Worm (Caenorhabditis elegans) whole organism, L1 larva: ENCODE results near the gene ZK287.7.

ENCODE experiments used
- C16A3.4 ChIP-seq: fragments of 150-350 bp; optimal IDR thresholded peaks from 2 replicates; lab custom pipeline; 2014; ENCODE audit warnings: missing biosample characterization, missing genetic modification characterization
- F16B12.6 ChIP-seq: fragments of 150-350 bp; optimal IDR thresholded peaks from 2 replicates; lab custom pipeline; 2014; ENCODE audit warnings: missing biosample characterization, missing genetic modification characterization
- aha-1 ChIP-seq: fragments of 150-350 bp; optimal IDR thresholded peaks from 2 replicates; lab custom pipeline; 2014; ENCODE audit warnings: missing biosample characterization, missing genetic modification characterization
- aly-2 ChIP-seq: fragments of 150-350 bp; optimal IDR thresholded peaks from 2 replicates; lab custom pipeline; 2014; ENCODE audit warnings: missing biosample characterization, missing genetic modification characterization
- ama-1 ChIP-seq: fragments of 150-350 bp; optimal IDR thresholded peaks from 2 replicates; lab custom pipeline; 2014
- ceh-8 ChIP-seq: fragments of 200-800 bp; sonication (Bioruptor generic); optimal IDR thresholded peaks from 2 replicates; lab custom pipeline; 2018; ENCODE audit warnings: mild to moderate bottlenecking, missing genetic modification characterization, moderate library complexity, missing compliant biosample characterization
- ceh-82 ChIP-seq, 3 experiments: fragments of 150-350 bp in 1 of 3; sonication (generic microtip) in 2 of 3; optimal IDR thresholded peaks; 2 replicates each; lab custom pipeline; 2014 to 2017; ENCODE audit warnings: missing biosample characterization in 3 of 3, missing genetic modification characterization in 3 of 3
- ceh-88 ChIP-seq: fragments of 200-800 bp; sonication (Bioruptor generic); IDR thresholded peaks from 2 replicates; pipeline ENCODE4 v1.3.6; 2022; ENCODE audit warnings: missing genetic modification characterization, missing compliant biosample characterization
- ceh-90 ChIP-seq: sonication (generic microtip); optimal IDR thresholded peaks from 2 replicates; lab custom pipeline; 2016; ENCODE audit warnings: missing genetic modification characterization, missing compliant biosample characterization
- ces-1 ChIP-seq: fragments of 150-350 bp; optimal IDR thresholded peaks from 2 replicates; lab custom pipeline; 2014; ENCODE audit warnings: missing biosample characterization, missing genetic modification reagents, missing genetic modification characterization
- dpl-1 ChIP-seq, 3 experiments: fragments of 150-350 bp in 2 of 3; sonication (generic microtip) in 1 of 3; optimal IDR thresholded peaks; 2 replicates each; lab custom pipeline; 2014 to 2017; ENCODE audit warnings: missing biosample characterization in 3 of 3, missing genetic modification characterization in 3 of 3, missing genetic modification reagents in 3 of 3
- dsc-1 ChIP-seq: sonication (generic microtip); optimal IDR thresholded peaks from 2 replicates; lab custom pipeline; 2016; ENCODE audit warnings: mild to moderate bottlenecking, missing genetic modification characterization, missing compliant biosample characterization
- efl-1 ChIP-seq, 4 experiments: fragments of 150-350 bp; optimal IDR thresholded peaks in 3 of 4; peaks in 1 of 4; 1 replicate in 1 of 4; 2 replicates in 3 of 4; lab custom pipeline; 2014; ENCODE audit warnings: missing biosample characterization in 2 of 4, missing genetic modification characterization in 2 of 4, missing genetic modification reagents in 2 of 4
- egl-13 ChIP-seq: sonication (generic microtip); optimal IDR thresholded peaks from 2 replicates; lab custom pipeline; 2016; ENCODE audit warnings: missing genotype, missing genetic modification reagents, missing genetic modification characterization, missing compliant biosample characterization
- ets-5 ChIP-seq: fragments of 200-800 bp; sonication (Bioruptor generic); IDR thresholded peaks from 2 replicates; pipeline ENCODE4 v1.3.6; 2022; ENCODE audit warnings: missing genetic modification characterization, missing compliant biosample characterization
- fkh-8 ChIP-seq: sonication (generic microtip); optimal IDR thresholded peaks from 2 replicates; lab custom pipeline; 2016; ENCODE audit warnings: mild to moderate bottlenecking, missing genetic modification characterization, missing compliant biosample characterization
- fos-1 ChIP-seq: fragments of 150-350 bp; optimal IDR thresholded peaks from 2 replicates; lab custom pipeline; 2014; ENCODE audit warnings: missing biosample characterization, missing genetic modification characterization
- hlh-4 ChIP-seq: sonication (generic microtip); optimal IDR thresholded peaks from 2 replicates; lab custom pipeline; 2016; ENCODE audit warnings: mild to moderate bottlenecking, missing genetic modification characterization, missing compliant biosample characterization
- irx-1 ChIP-seq: sonication (generic microtip); optimal IDR thresholded peaks from 2 replicates; lab custom pipeline; 2016; ENCODE audit warnings: missing genetic modification characterization, missing compliant biosample characterization
- jun-1 ChIP-seq: fragments of 150-350 bp; optimal IDR thresholded peaks from 2 replicates; lab custom pipeline; 2014; ENCODE audit warnings: missing biosample characterization, missing genetic modification reagents, missing genetic modification characterization
- lin-13 ChIP-seq: fragments of 150-350 bp; optimal IDR thresholded peaks from 2 replicates; lab custom pipeline; 2014; ENCODE audit warnings: missing biosample characterization, missing genetic modification reagents, missing genetic modification characterization
- lin-15B ChIP-seq: fragments of 150-350 bp; sonication (generic microtip); optimal IDR thresholded peaks from 3 replicates; lab custom pipeline; 2014; ENCODE audit warnings: missing biosample characterization, missing genetic modification characterization
- lin-35 ChIP-seq, 2 experiments: fragments of 150-350 bp; optimal IDR thresholded peaks; 2 replicates each; lab custom pipeline; 2014; ENCODE audit warnings: missing biosample characterization in 2 of 2, missing genetic modification characterization in 2 of 2, missing genetic modification reagents in 2 of 2
- lin-39 ChIP-seq: fragments of 150-350 bp; optimal IDR thresholded peaks from 2 replicates; lab custom pipeline; 2014; ENCODE audit warnings: missing biosample characterization, missing genetic modification reagents, missing genetic modification characterization
- lir-3 ChIP-seq: sonication (generic microtip); optimal IDR thresholded peaks from 2 replicates; lab custom pipeline; 2016; ENCODE audit warnings: mild to moderate bottlenecking, missing genetic modification characterization, moderate library complexity, missing compliant biosample characterization; ENCODE audit not compliant: poor library complexity
- mab-9 ChIP-seq: fragments of 200-800 bp; sonication (Bioruptor generic); IDR thresholded peaks from 2 replicates; pipeline ENCODE4 v1.3.6; 2022; ENCODE audit warnings: missing genetic modification reagents, missing genetic modification characterization, missing compliant biosample characterization
- mef-2 ChIP-seq: fragments of 150-350 bp; optimal IDR thresholded peaks from 2 replicates; lab custom pipeline; 2014; ENCODE audit warnings: missing biosample characterization, missing genetic modification characterization
- mep-1 ChIP-seq: fragments of 150-350 bp; optimal IDR thresholded peaks from 2 replicates; lab custom pipeline; 2014; ENCODE audit warnings: missing biosample characterization, missing genetic modification characterization
- nhr-12 ChIP-seq: sonication (generic microtip); optimal IDR thresholded peaks from 2 replicates; lab custom pipeline; 2017; ENCODE audit warnings: missing biosample characterization, missing genetic modification characterization
- nhr-19 ChIP-seq: fragments of 200-800 bp; sonication (Bioruptor generic); conservative IDR thresholded peaks from 2 replicates; pipeline ENCODE4 v1.3.6; 2022; ENCODE audit warnings: missing genetic modification characterization, missing compliant biosample characterization
- nhr-28 ChIP-seq: fragments of 150-350 bp; optimal IDR thresholded peaks from 2 replicates; lab custom pipeline; 2014; ENCODE audit warnings: missing biosample characterization, missing genetic modification characterization
- nhr-47 ChIP-seq: sonication (generic microtip); optimal IDR thresholded peaks from 2 replicates; lab custom pipeline; 2016; ENCODE audit warnings: mild to moderate bottlenecking, missing genetic modification characterization, moderate library complexity, missing compliant biosample characterization
- nhr-71 ChIP-seq: sonication (generic microtip); optimal IDR thresholded peaks from 2 replicates; lab custom pipeline; 2016; ENCODE audit warnings: mild to moderate bottlenecking, missing genetic modification characterization, moderate library complexity, missing compliant biosample characterization
- nhr-76 ChIP-seq: sonication (generic microtip); optimal IDR thresholded peaks from 2 replicates; lab custom pipeline; 2017; ENCODE audit warnings: missing biosample characterization, missing genetic modification characterization
- nhr-85 ChIP-seq: sonication (generic microtip); peaks from one replicate; lab custom pipeline; 2016; ENCODE audit warnings: missing genetic modification characterization, inconsistent platforms, missing compliant biosample characterization
- nhr-90 ChIP-seq: sonication (generic microtip); optimal IDR thresholded peaks from 2 replicates; lab custom pipeline; 2016; ENCODE audit warnings: mild to moderate bottlenecking, missing genetic modification characterization, missing compliant biosample characterization; ENCODE audit not compliant: poor library complexity
- pag-3 ChIP-seq: sonication (generic microtip); optimal IDR thresholded peaks from 2 replicates; lab custom pipeline; 2017; ENCODE audit warnings: missing genetic modification characterization, mild to moderate bottlenecking, missing compliant biosample characterization, antibody characterized with exemption, borderline replicate concordance; ENCODE audit not compliant: insufficient read depth
- pax-3 ChIP-seq: fragments of 200-800 bp; sonication (Bioruptor generic); optimal IDR thresholded peaks from 2 replicates; lab custom pipeline; 2018; ENCODE audit warnings: mild to moderate bottlenecking, missing genetic modification characterization, moderate library complexity, missing compliant biosample characterization
- rnt-1 ChIP-seq: sonication (generic microtip); optimal IDR thresholded peaks from 2 replicates; lab custom pipeline; 2016; ENCODE audit warnings: mild to moderate bottlenecking, missing genetic modification characterization, moderate library complexity, missing compliant biosample characterization
- snpc-4 ChIP-seq: fragments of 150-350 bp; optimal IDR thresholded peaks from 2 replicates; lab custom pipeline; 2014; ENCODE audit warnings: missing biosample characterization, missing genetic modification characterization
- snu-23 ChIP-seq: sonication (generic microtip); optimal IDR thresholded peaks from 2 replicates; lab custom pipeline; 2016; ENCODE audit warnings: missing genetic modification characterization, missing compliant biosample characterization
- sptf-1 ChIP-seq: fragments of 150-350 bp; optimal IDR thresholded peaks from 2 replicates; lab custom pipeline; 2014; ENCODE audit warnings: missing biosample characterization, missing genetic modification characterization
- swsn-7 ChIP-seq: sonication (generic microtip); optimal IDR thresholded peaks from 2 replicates; lab custom pipeline; 2016; ENCODE audit warnings: missing genetic modification characterization, missing compliant biosample characterization
- unc-62 ChIP-seq: fragments of 150-350 bp; optimal IDR thresholded peaks from 2 replicates; lab custom pipeline; 2014; ENCODE audit warnings: missing biosample characterization, missing genetic modification reagents, missing genetic modification characterization
- unc-86 ChIP-seq: sonication (generic microtip); optimal IDR thresholded peaks from 2 replicates; lab custom pipeline; 2016; ENCODE audit warnings: missing genetic modification characterization, missing compliant biosample characterization
- vab-15 ChIP-seq: sonication (generic microtip); optimal IDR thresholded peaks from 2 replicates; lab custom pipeline; 2017; ENCODE audit warnings: missing genotype, mild to moderate bottlenecking, missing genetic modification characterization, missing compliant biosample characterization
- xbp-1 ChIP-seq: sonication (generic microtip); optimal IDR thresholded peaks from 2 replicates; lab custom pipeline; 2016; ENCODE audit warnings: missing genetic modification characterization, missing compliant biosample characterization
- zip-4 ChIP-seq: fragments of 200-800 bp; sonication (Bioruptor generic); optimal IDR thresholded peaks from 2 replicates; lab custom pipeline; 2018; ENCODE audit warnings: mild to moderate bottlenecking, missing genetic modification characterization, moderate library complexity, missing compliant biosample characterization
- ztf-11 ChIP-seq, 2 experiments: sonication (generic microtip); optimal IDR thresholded peaks; 2 replicates each; lab custom pipeline; 2016 to 2017; ENCODE audit warnings: missing genetic modification characterization in 2 of 2, missing biosample characterization in 1 of 2, missing compliant biosample characterization in 1 of 2

ZK287.7 gene

DNA sequence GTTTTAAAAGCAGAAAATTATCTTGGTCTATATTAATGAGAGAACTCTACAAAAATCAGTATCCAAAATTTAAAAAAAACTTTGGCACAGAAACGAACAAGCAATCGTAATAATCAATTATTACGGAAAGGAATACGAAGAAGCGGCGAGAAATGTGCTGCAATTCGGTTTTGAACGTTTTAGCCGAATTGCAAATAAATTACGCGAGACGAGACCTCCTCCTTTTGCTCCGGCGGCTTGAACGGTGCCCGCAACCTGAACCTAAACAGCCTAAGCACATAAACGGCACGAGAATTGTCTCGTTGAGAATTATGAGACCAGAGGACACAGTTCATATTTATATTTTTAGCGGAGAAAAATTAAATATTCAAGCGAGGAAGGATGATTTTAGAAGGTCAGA, 3.5 kb upstream of the ZK287.7 start:
- TF ChIP-seq nhr-28 (tag; lab: Kevin White, UChicago): no peak

DNA sequence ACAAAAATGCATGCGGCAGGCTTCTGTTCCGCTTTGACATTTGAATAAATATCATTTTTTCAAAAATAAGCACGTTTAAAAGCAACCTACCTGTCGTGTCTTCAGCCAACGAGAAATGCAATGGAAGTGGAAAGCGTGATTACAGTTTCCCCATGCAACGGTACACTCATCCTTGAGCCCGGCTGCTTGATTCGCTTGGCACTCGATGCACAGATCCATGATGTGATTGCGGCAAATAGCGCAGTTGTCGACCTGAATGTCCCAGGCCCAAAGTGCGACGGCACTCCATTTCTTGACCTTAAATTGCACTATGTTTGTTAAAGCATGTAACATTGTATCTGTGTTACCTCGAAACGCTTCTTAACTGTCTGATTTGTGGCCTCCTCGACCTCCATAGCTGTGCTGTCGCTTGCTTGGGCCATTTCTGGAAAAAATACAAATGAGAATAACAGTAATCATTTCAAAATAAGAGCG, 2.7 kb upstream of the ZK287.7 start, which contains the start of gene rbx-1:
Gene rbx-1 (minus strand): TSS at position 424 of the 474 bp plus-strand sequence.
- TF ChIP-seq fkh-8: no peak
- no peak for TF ChIP-seq efl-1 (optimal IDR thresholded peaks at IDR 0.05; lab: Kevin White, UChicago)
- peak in 1 of 2 experiments; percentile 91 for TF ChIP-seq efl-1 (GFP tag; optimal IDR thresholded peaks at IDR 0.05 in 1 of 2; lab: Kevin White, UChicago)
- no peak for TF ChIP-seq nhr-76
- no peak for TF ChIP-seq swsn-7 (tag; lab: Kevin White, UChicago)
- no peak for TF ChIP-seq nhr-85 (tag; lab: Kevin White, UChicago)
- TF ChIP-seq dpl-1 (GFP tag; optimal IDR thresholded peaks at IDR 0.05; lab: Kevin White, UChicago): no peak

ce11 chrV:9690728-9691127, 2.1 kb upstream of the ZK287.7 start:
- peak; percentile 65 for TF ChIP-seq snu-23 (GFP tag; lab: Kevin White, UChicago)
- no peak for TF ChIP-seq mab-9 (GFP tag; lab: Robert Waterston, UW)
- TF ChIP-seq lin-15B (tag; lab: Kevin White, UChicago): peak; percentile 5
- peak; percentile 42 to 59 for TF ChIP-seq lin-35 (GFP tag; optimal IDR thresholded peaks at IDR 0.05; lab: Kevin White, UChicago)
- TF ChIP-seq nhr-12 (tag; lab: Kevin White, UChicago): no peak
- TF ChIP-seq unc-62 (GFP tag; lab: Kevin White, UChicago): no peak
- no peak for TF ChIP-seq sptf-1
- peak; percentile 3 for TF ChIP-seq nhr-90 (tag; lab: Kevin White, UChicago)
- no peak for TF ChIP-seq irx-1 (tag; lab: Kevin White, UChicago)
- no peak for TF ChIP-seq lir-3 (tag; lab: Kevin White, UChicago)
- TF ChIP-seq snpc-4: no peak
- peak; percentile 93 for TF ChIP-seq F16B12.6 (tag; lab: Kevin White, UChicago)
- TF ChIP-seq pag-3: no peak
- no peak for TF ChIP-seq mef-2 (tag; lab: Kevin White, UChicago)
- no peak for TF ChIP-seq ztf-11 (tag; optimal IDR thresholded peaks at IDR 0.05; lab: Kevin White, UChicago)
- TF ChIP-seq hlh-4 (tag; lab: Kevin White, UChicago): no peak
- no peak for TF ChIP-seq ets-5 (GFP tag; lab: Robert Waterston, UW)
- TF ChIP-seq lin-39 (tag; lab: Kevin White, UChicago): peak; percentile 4
- TF ChIP-seq unc-86 (tag; lab: Kevin White, UChicago): no peak
- TF ChIP-seq ces-1 (GFP tag; lab: Kevin White, UChicago): no peak
- TF ChIP-seq jun-1 (tag; lab: Kevin White, UChicago): no peak
- no peak for TF ChIP-seq nhr-85 (tag; lab: Kevin White, UChicago)
- TF ChIP-seq ama-1 (lab: Kevin White, UChicago): no peak
- TF ChIP-seq fkh-8: no peak
- TF ChIP-seq zip-4 (GFP tag; lab: Kevin White, UChicago): no peak
- no peak for TF ChIP-seq ceh-8 (GFP tag; lab: Kevin White, UChicago)
- peak; percentile 21; the same call in 1 of the 2 replicates for TF ChIP-seq nhr-19 (GFP tag; lab: Robert Waterston, UW)
- TF ChIP-seq ceh-90 (tag; lab: Kevin White, UChicago): no peak
- peak in 1 of 3 experiments; percentile 59 for TF ChIP-seq ceh-82 (tag; optimal IDR thresholded peaks at IDR 0.05; lab: Kevin White, UChicago)
- no peak for TF ChIP-seq aha-1 (tag; lab: Kevin White, UChicago)
- TF ChIP-seq pax-3 (tag; lab: Kevin White, UChicago): no peak
- no peak for TF ChIP-seq nhr-47 (tag; lab: Kevin White, UChicago)
- no peak for TF ChIP-seq egl-13 (tag; lab: Kevin White, UChicago)
- TF ChIP-seq dsc-1 (tag; lab: Kevin White, UChicago): no peak
- TF ChIP-seq ceh-88 (GFP tag; lab: Robert Waterston, UW): no peak
- TF ChIP-seq fos-1: no peak
- no peak for TF ChIP-seq nhr-76
- peak; percentile 39 for TF ChIP-seq xbp-1
- TF ChIP-seq C16A3.4: peak; percentile 52
- no peak for TF ChIP-seq vab-15 (tag; lab: Kevin White, UChicago)
- TF ChIP-seq lin-13 (GFP tag; lab: Kevin White, UChicago): no peak
- peak; percentile 64 for TF ChIP-seq mep-1 (tag; lab: Kevin White, UChicago)
- TF ChIP-seq rnt-1 (tag; lab: Kevin White, UChicago): peak; percentile 35
- TF ChIP-seq aly-2 (tag; lab: Kevin White, UChicago): no peak
- no peak for TF ChIP-seq nhr-71 (tag; lab: Kevin White, UChicago)
